Worm (Caenorhabditis elegans) whole organism, L2 larva: ENCODE measurements around the gene ctsa-3.1.

Experiments used
- C34F6.9 ChIP-seq: fragments of 150-350 bp; optimal IDR thresholded peaks from 2 replicates; lab custom pipeline; 2014; ENCODE audit warnings: missing biosample characterization, missing genetic modification characterization
- F13H6.1 ChIP-seq: sonication (generic microtip); optimal IDR thresholded peaks from 2 replicates; lab custom pipeline; 2016; ENCODE audit warnings: missing genetic modification characterization, missing compliant biosample characterization
- R02D3.7 ChIP-seq: fragments of 150-350 bp; optimal IDR thresholded peaks from 2 replicates; lab custom pipeline; 2014; ENCODE audit warnings: missing biosample characterization, missing genetic modification characterization
- ZK546.5 ChIP-seq: sonication (generic microtip); optimal IDR thresholded peaks from 2 replicates; lab custom pipeline; 2017; ENCODE audit warnings: missing biosample characterization, missing genetic modification characterization
- aly-2 ChIP-seq: fragments of 150-350 bp; optimal IDR thresholded peaks from 2 replicates; lab custom pipeline; 2014; ENCODE audit warnings: missing biosample characterization, missing genetic modification characterization
- blmp-1 ChIP-seq: sonication (generic microtip); optimal IDR thresholded peaks from 2 replicates; lab custom pipeline; 2017; ENCODE audit warnings: missing genetic modification characterization, mild to moderate bottlenecking, missing compliant biosample characterization, antibody characterized with exemption, moderate library complexity; ENCODE audit not compliant: insufficient read depth
- ceh-16 ChIP-seq: fragments of 150-350 bp; optimal IDR thresholded peaks from 2 replicates; lab custom pipeline; 2014; ENCODE audit warnings: missing biosample characterization, missing genetic modification characterization
- ceh-82 ChIP-seq: fragments of 150-350 bp; optimal IDR thresholded peaks from 2 replicates; lab custom pipeline; 2014; ENCODE audit warnings: missing biosample characterization, missing genetic modification characterization
- crh-2 ChIP-seq: sonication (generic microtip); optimal IDR thresholded peaks from 2 replicates; lab custom pipeline; 2017; ENCODE audit warnings: missing biosample characterization, missing genetic modification characterization
- egl-27 ChIP-seq: sonication (generic microtip); optimal IDR thresholded peaks from 3 replicates; lab custom pipeline; 2017; ENCODE audit warnings: missing biosample characterization, missing genetic modification reagents, missing genetic modification characterization
- elt-1 ChIP-seq: fragments of 150-350 bp; optimal IDR thresholded peaks from 2 replicates; lab custom pipeline; 2014; ENCODE audit warnings: missing biosample characterization, missing genetic modification characterization
- fos-1 ChIP-seq: fragments of 150-350 bp; optimal IDR thresholded peaks from 2 replicates; lab custom pipeline; 2014; ENCODE audit warnings: missing biosample characterization, missing genetic modification characterization
- lin-11 ChIP-seq: fragments of 150-350 bp; sonication (generic microtip); optimal IDR thresholded peaks from 2 replicates; lab custom pipeline; 2014; ENCODE audit warnings: missing biosample characterization, missing genetic modification characterization, inconsistent platforms, mixed read lengths
- lin-13 ChIP-seq: fragments of 150-350 bp; optimal IDR thresholded peaks from 2 replicates; lab custom pipeline; 2014; ENCODE audit warnings: missing biosample characterization, missing genetic modification reagents, missing genetic modification characterization
- lin-39 ChIP-seq: fragments of 150-350 bp; optimal IDR thresholded peaks from 2 replicates; lab custom pipeline; 2014; ENCODE audit warnings: missing biosample characterization, missing genetic modification reagents, missing genetic modification characterization
- lsy-2 ChIP-seq, 2 experiments: fragments of 150-350 bp in 1 of 2; sonication (generic microtip) in 1 of 2; optimal IDR thresholded peaks; 2 replicates each; lab custom pipeline; 2014 to 2017; ENCODE audit warnings: missing biosample characterization in 2 of 2, missing genetic modification characterization in 2 of 2
- mdl-1 ChIP-seq, 2 experiments: fragments of 150-350 bp in 1 of 2; sonication (generic microtip) in 1 of 2; optimal IDR thresholded peaks; 2 replicates each; lab custom pipeline; 2017; ENCODE audit warnings: missing biosample characterization in 2 of 2, missing genetic modification characterization in 2 of 2
- nhr-10 ChIP-seq: sonication (generic microtip); optimal IDR thresholded peaks from 2 replicates; lab custom pipeline; 2017; ENCODE audit warnings: missing biosample characterization, missing genetic modification characterization
- nhr-11 ChIP-seq: fragments of 150-350 bp; optimal IDR thresholded peaks from 2 replicates; lab custom pipeline; 2014; ENCODE audit warnings: missing biosample characterization, missing genetic modification characterization
- nhr-12 ChIP-seq: fragments of 150-350 bp; optimal IDR thresholded peaks from 2 replicates; lab custom pipeline; 2014; ENCODE audit warnings: missing biosample characterization, missing genetic modification characterization
- nhr-23 ChIP-seq: fragments of 150-350 bp; optimal IDR thresholded peaks from 2 replicates; lab custom pipeline; 2014; ENCODE audit warnings: missing biosample characterization, missing genetic modification reagents, missing genetic modification characterization
- nhr-237 ChIP-seq: fragments of 150-350 bp; optimal IDR thresholded peaks from 2 replicates; lab custom pipeline; 2014; ENCODE audit warnings: missing biosample characterization, missing genetic modification characterization
- nhr-25 ChIP-seq: fragments of 150-350 bp; sonication (generic microtip); optimal IDR thresholded peaks from 3 replicates; lab custom pipeline; 2014; ENCODE audit warnings: missing biosample characterization, missing genetic modification characterization
- nhr-6 ChIP-seq: fragments of 150-350 bp; optimal IDR thresholded peaks from 2 replicates; lab custom pipeline; 2014; ENCODE audit warnings: missing biosample characterization, missing genetic modification characterization
- nhr-77 ChIP-seq: fragments of 150-350 bp; optimal IDR thresholded peaks from 2 replicates; lab custom pipeline; 2014; ENCODE audit warnings: missing biosample characterization, missing genetic modification characterization
- skn-1 ChIP-seq: sonication (generic microtip); optimal IDR thresholded peaks from 2 replicates; lab custom pipeline; 2017; ENCODE audit warnings: missing biosample characterization, missing genetic modification characterization
- sma-9 ChIP-seq, 2 experiments: fragments of 150-350 bp in 1 of 2; sonication (generic microtip) in 1 of 2; optimal IDR thresholded peaks; 2 replicates each; lab custom pipeline; 2014 to 2016; ENCODE audit warnings: missing genetic modification characterization in 2 of 2, mild to moderate bottlenecking in 1 of 2, missing biosample characterization in 1 of 2, missing compliant biosample characterization in 1 of 2, missing genetic modification reagents in 1 of 2, moderate library complexity in 1 of 2
- snpc-4 ChIP-seq: fragments of 150-350 bp; optimal IDR thresholded peaks from 2 replicates; lab custom pipeline; 2014; ENCODE audit warnings: missing biosample characterization, missing genetic modification characterization
- unc-39 ChIP-seq: fragments of 150-350 bp; optimal IDR thresholded peaks from 2 replicates; lab custom pipeline; 2014; ENCODE audit warnings: missing biosample characterization, missing genetic modification characterization
- unc-55 ChIP-seq: fragments of 150-350 bp; sonication (generic microtip); optimal IDR thresholded peaks from 3 replicates; lab custom pipeline; 2014; ENCODE audit warnings: missing biosample characterization, missing genetic modification reagents, missing genetic modification characterization
- unc-62 ChIP-seq: fragments of 150-350 bp; optimal IDR thresholded peaks from 2 replicates; lab custom pipeline; 2014; ENCODE audit warnings: missing biosample characterization, missing genetic modification reagents, missing genetic modification characterization
- ztf-11 ChIP-seq: sonication (generic microtip); optimal IDR thresholded peaks from 2 replicates; lab custom pipeline; 2017; ENCODE audit warnings: missing biosample characterization, missing genetic modification characterization
- ztf-4 ChIP-seq: fragments of 150-350 bp; optimal IDR thresholded peaks from 2 replicates; lab custom pipeline; 2014; ENCODE audit warnings: missing biosample characterization, missing genetic modification characterization

The ctsa-3.1 gene

ce11 chrII:7203110-7203509, 29.5 kb upstream of the ctsa-3.1 start, which contains the start of gene srd-56:
Gene srd-56 (minus strand): TSS chrII:7203210.
- TF ChIP-seq nhr-6 (no peak), aly-2 (tag; lab: Kevin White, UChicago) (no peak), lsy-2 (tag; optimal IDR thresholded peaks at IDR 0.05; lab: Kevin White, UChicago) (no peak), R02D3.7 (tag; lab: Kevin White, UChicago) (no peak), ZK546.5 (tag; lab: Kevin White, UChicago) (no peak), mdl-1 (tag; optimal IDR thresholded peaks at IDR 0.05; lab: Kevin White, UChicago) (no peak), nhr-12 (tag; lab: Kevin White, UChicago) (no peak), snpc-4 (tag; lab: Kevin White, UChicago) (no peak), unc-39 (no peak), ceh-16 (tag; lab: Kevin White, UChicago) (no peak), egl-27 (tag; lab: Kevin White, UChicago) (no peak)

DNA sequence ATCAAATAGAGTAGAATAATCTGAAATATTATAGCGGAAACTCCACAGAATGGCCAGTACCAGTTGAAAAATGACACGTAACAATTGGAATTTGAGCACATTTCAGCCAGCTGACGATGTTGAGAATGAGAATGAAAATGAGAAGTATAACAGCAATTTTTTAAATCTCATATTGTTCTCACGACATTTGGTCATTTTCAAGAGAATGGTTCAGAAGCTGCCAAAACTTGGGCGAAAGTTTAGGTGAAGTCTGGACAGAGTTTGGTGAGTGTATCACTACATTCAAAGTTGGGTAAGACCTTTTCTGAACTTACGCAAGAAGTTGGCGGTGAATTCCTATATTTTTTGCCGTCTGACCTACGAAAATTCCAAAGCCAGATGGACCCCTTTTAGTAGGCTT, 27.7 kb upstream of the ctsa-3.1 start, which contains the start of gene srd-58:
Gene srd-58, minus strand, starts transcription at position 101 of the 400 bp plus-strand sequence.
- TF ChIP-seq lin-11 (tag; lab: Kevin White, UChicago) (no peak), unc-55 (no peak), lin-13 (no peak), unc-62 (GFP tag; lab: Kevin White, UChicago) (no peak), nhr-10 (tag; lab: Kevin White, UChicago) (no peak), nhr-6 (no peak), C34F6.9 (tag; lab: Kevin White, UChicago) (no peak), blmp-1 (tag; lab: Kevin White, UChicago) (no peak), sma-9 (GFP tag; optimal IDR thresholded peaks at IDR 0.05; lab: Kevin White, UChicago) (no peak), sma-9 (tag; optimal IDR thresholded peaks at IDR 0.05; lab: Kevin White, UChicago) (no peak), egl-27 (tag; lab: Kevin White, UChicago) (no peak), nhr-23 (tag; lab: Kevin White, UChicago) (no peak), skn-1 (tag; lab: Kevin White, UChicago) (no peak), nhr-77 (no peak), nhr-237 (tag; lab: Kevin White, UChicago) (no peak), nhr-11 (tag; lab: Kevin White, UChicago) (no peak), ztf-4 (no peak), elt-1 (tag; lab: Kevin White, UChicago) (no peak), ztf-11 (no peak), ceh-82 (no peak)

- TF ChIP-seq ceh-82 (no peak), unc-62 (GFP tag; lab: Kevin White, UChicago) (no peak)
These were observed 27.3 kb upstream of the ctsa-3.1 start, which contains the start of gene srd-59 for ce11 chrII:7205388-7205787. Gene srd-59 (plus strand): TSS chrII:7205688.

DNA sequence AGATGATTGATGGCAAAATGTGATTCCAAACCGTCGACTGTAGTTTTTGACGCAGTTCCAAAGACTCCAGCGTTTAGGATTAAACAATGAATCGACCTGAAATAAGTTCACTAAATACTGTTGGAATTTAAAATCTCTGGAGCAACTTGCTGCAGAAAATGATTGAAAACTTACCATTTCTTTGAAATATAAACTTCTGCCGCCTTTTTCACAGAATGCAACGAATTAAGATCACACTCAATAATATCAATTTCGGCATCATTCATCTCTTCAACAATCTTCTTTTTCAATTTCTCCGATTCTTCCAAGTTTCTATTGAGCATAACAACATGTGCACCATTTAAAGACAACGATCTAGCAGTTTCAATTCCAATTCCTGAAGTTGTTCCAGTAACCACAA, 25.0 kb upstream of the ctsa-3.1 start:
- TF ChIP-seq crh-2 (tag; lab: Kevin White, UChicago) = no peak
- TF ChIP-seq blmp-1 (tag; lab: Kevin White, UChicago) = no peak
- no peak for TF ChIP-seq fos-1 (tag; lab: Kevin White, UChicago)
- TF ChIP-seq mdl-1 (tag; optimal IDR thresholded peaks at IDR 0.05; lab: Kevin White, UChicago) = no peak
- TF ChIP-seq ztf-11 = no peak
- TF ChIP-seq R02D3.7 (tag; lab: Kevin White, UChicago) = no peak
- no peak for TF ChIP-seq nhr-10 (tag; lab: Kevin White, UChicago)
- no peak for TF ChIP-seq ceh-16 (tag; lab: Kevin White, UChicago)
- TF ChIP-seq egl-27 (tag; lab: Kevin White, UChicago) = no peak
- TF ChIP-seq sma-9 (GFP tag; optimal IDR thresholded peaks at IDR 0.05; lab: Kevin White, UChicago) = no peak
- TF ChIP-seq sma-9 (tag; optimal IDR thresholded peaks at IDR 0.05; lab: Kevin White, UChicago) = no peak
- TF ChIP-seq nhr-25 (tag; lab: Kevin White, UChicago) = no peak
- no peak for TF ChIP-seq lin-39 (tag; lab: Kevin White, UChicago)
- TF ChIP-seq skn-1 (tag; lab: Kevin White, UChicago) = no peak

DNA sequence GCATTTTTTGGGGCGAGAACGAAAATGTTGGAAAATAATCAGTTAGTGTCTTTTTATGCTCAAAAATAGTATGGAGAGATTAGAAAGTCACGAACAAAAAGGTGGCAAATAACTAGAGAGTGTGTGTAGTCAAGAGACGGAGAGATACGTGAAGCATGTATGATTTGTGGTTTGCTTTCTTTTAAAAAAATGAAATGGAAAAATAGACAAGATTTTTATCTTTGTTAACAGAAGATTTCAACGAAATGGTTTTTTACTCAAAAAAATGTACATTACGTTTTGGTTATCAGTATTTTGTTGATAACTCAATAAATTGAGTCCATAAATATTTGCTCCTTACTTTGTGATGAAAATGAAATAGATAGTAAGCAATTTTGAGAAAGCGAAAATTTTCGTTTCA, 24.5 kb upstream of the ctsa-3.1 start, which contains the start of gene dhs-7:
Gene dhs-7, minus strand, starts transcription at position 277 of the 400 bp plus-strand sequence.
- no peak for TF ChIP-seq F13H6.1 (tag; lab: Kevin White, UChicago)
